ENCODE assay signal across 4 fruit fly cellular contexts in the genomic region with DNA sequence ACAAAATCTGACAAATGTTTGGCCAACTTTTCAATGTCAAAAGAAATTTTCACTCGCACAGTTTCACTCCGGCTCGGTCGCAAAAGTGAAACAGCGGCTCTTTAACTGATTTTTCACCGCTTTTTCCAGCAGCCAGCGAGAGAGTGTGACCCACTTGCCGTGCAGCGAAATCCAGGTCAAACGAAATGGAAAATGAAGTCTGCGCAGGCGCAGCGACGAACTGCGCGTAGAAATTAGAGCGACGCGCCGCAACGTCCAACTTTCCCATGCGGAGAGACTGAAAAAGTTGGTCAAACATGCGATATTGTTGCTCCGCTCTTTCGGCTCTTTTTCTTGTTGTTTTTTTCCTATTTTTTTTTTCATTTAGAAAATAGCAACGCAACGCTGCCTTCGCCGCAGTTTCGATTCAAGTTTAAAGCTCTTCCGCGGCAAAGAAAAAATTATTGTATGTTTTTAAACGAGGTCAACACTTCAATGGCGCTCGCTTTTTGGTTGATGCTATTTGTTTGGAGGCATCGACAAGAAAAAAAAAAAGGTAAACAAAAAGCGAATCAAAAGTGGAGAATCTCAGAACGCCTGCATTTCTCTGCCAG.
TF ChIP-seq lines count a peak whose summit lies in the region.

No protein-coding gene starts in this region.

- TF ChIP-seq CTCF in whole organism, embryonic (GFP tag; optimal IDR thresholded peaks at IDR 0.05; lab: Kevin White, UChicago) = no peak

TF ChIP-seq in whole organism, 6 proteins besides CTCF, POLR2A, EP300 and RAD21:
- TF ChIP-seq EcR (GFP tag; optimal IDR thresholded peaks at IDR 0.05; lab: Kevin White, UChicago) (no peak), pan (optimal IDR thresholded peaks at IDR 0.05; lab: Kevin White, UChicago) (peak; percentile 50)

TF ChIP-seq in whole organism, embryonic, 481 proteins besides CTCF, POLR2A, EP300 and RAD21:
- no peak for TF ChIP-seq CG6854 (GFP tag; optimal IDR thresholded peaks at IDR 0.05; lab: Kevin White, UChicago)
- no peak for TF ChIP-seq gro (GFP tag; optimal IDR thresholded peaks at IDR 0.05; lab: Kevin White, UChicago)
- TF ChIP-seq Ets65A (GFP tag; lab: Kevin White, UChicago) = peak; percentile 48
- no peak for TF ChIP-seq CG1529 (GFP tag; optimal IDR thresholded peaks at IDR 0.05; lab: Kevin White, UChicago)
- TF ChIP-seq al (GFP tag; IDR thresholded peaks at IDR 0.05; lab: Robert Waterston, UW) = no peak
- TF ChIP-seq chinmo (GFP tag; IDR thresholded peaks at IDR 0.05; lab: Robert Waterston, UW; ENCODE audit: partially characterized antibody) = 0 out of 4 replicates have a peak, but pooled peaks have one; percentile 19
- TF ChIP-seq Blimp-1 (GFP tag; optimal IDR thresholded peaks at IDR 0.05; lab: Kevin White, UChicago) = peak; percentile 96
- no peak for TF ChIP-seq repo (GFP tag; optimal IDR thresholded peaks at IDR 0.05; lab: Kevin White, UChicago)
- peak; percentile 1 for TF ChIP-seq ewg (GFP tag; optimal IDR thresholded peaks at IDR 0.05; lab: Kevin White, UChicago)
- TF ChIP-seq inv (GFP tag; IDR thresholded peaks at IDR 0.05; lab: Robert Waterston, UW; ENCODE audit: partially characterized antibody) = no peak
- TF ChIP-seq PHDP (tag; optimal IDR thresholded peaks at IDR 0.05; lab: Kevin White, UChicago) = no peak
- TF ChIP-seq Med (GFP tag; lab: Kevin White, UChicago) = peak; percentile 32
- peak; percentile 52 for TF ChIP-seq sqz (GFP tag; optimal IDR thresholded peaks at IDR 0.05; lab: Kevin White, UChicago)
- no peak for TF ChIP-seq CG13624 (GFP tag; optimal IDR thresholded peaks at IDR 0.05; lab: Kevin White, UChicago)
- TF ChIP-seq pzg (GFP tag; optimal IDR thresholded peaks at IDR 0.05; lab: Kevin White, UChicago) = no peak
- no peak for TF ChIP-seq Dbx (GFP tag; IDR thresholded peaks at IDR 0.05; lab: Robert Waterston, UW)
- no peak for TF ChIP-seq CG11456 (GFP tag; IDR thresholded peaks at IDR 0.05; lab: Robert Waterston, UW)
- peak; percentile 21 for TF ChIP-seq ftz-f1 (GFP tag; optimal IDR thresholded peaks at IDR 0.05; lab: Kevin White, UChicago)
- no peak for TF ChIP-seq Oli (tag; optimal IDR thresholded peaks at IDR 0.05; lab: Kevin White, UChicago)
- TF ChIP-seq ara (GFP tag; IDR thresholded peaks at IDR 0.05; lab: Robert Waterston, UW) = peak; percentile 26; the same call in 1 of the 2 replicates
- TF ChIP-seq seq (GFP tag; IDR thresholded peaks at IDR 0.05; lab: Robert Waterston, UW) = no peak
- no peak for TF ChIP-seq crp (GFP tag; optimal IDR thresholded peaks at IDR 0.05; lab: Kevin White, UChicago)
- TF ChIP-seq stwl (tag; optimal IDR thresholded peaks at IDR 0.05; lab: Kevin White, UChicago) = no peak
- TF ChIP-seq schlank (tag; optimal IDR thresholded peaks at IDR 0.05; lab: Kevin White, UChicago) = no peak
- no peak for TF ChIP-seq CG17361 (GFP tag; IDR thresholded peaks at IDR 0.05; lab: Robert Waterston, UW)
- peak; percentile 18 for TF ChIP-seq kni (GFP tag; optimal IDR thresholded peaks at IDR 0.05; lab: Kevin White, UChicago)
- TF ChIP-seq CG9437 (GFP tag; optimal IDR thresholded peaks at IDR 0.05; lab: Kevin White, UChicago) = no peak

TF ChIP-seq in whole organism, prepupa, 60 proteins besides CTCF, POLR2A, EP300 and RAD21:
- no peak for TF ChIP-seq dac (GFP tag; optimal IDR thresholded peaks at IDR 0.05; lab: Kevin White, UChicago)
- no peak for TF ChIP-seq cyc (GFP tag; optimal IDR thresholded peaks at IDR 0.05; lab: Kevin White, UChicago)
- TF ChIP-seq lz (GFP tag; optimal IDR thresholded peaks at IDR 0.05; lab: Kevin White, UChicago) = no peak
- TF ChIP-seq CG32006 (GFP tag; optimal IDR thresholded peaks at IDR 0.05; lab: Kevin White, UChicago) = peak; percentile 34
- no peak for TF ChIP-seq CG11902 (GFP tag; optimal IDR thresholded peaks at IDR 0.05; lab: Kevin White, UChicago)
- no peak for TF ChIP-seq Smox (GFP tag; optimal IDR thresholded peaks at IDR 0.05; lab: Kevin White, UChicago)
- no peak for TF ChIP-seq CG9139 (GFP tag; optimal IDR thresholded peaks at IDR 0.05; lab: Kevin White, UChicago)
- TF ChIP-seq CG34406 (GFP tag; optimal IDR thresholded peaks at IDR 0.05; lab: Kevin White, UChicago) = no peak
- no peak for TF ChIP-seq svp (GFP tag; lab: Kevin White, UChicago)
- TF ChIP-seq CG15336 (GFP tag; IDR thresholded peaks at IDR 0.05; lab: Robert Waterston, UW) = 0 out of 2 replicates have a peak, but pooled peaks have one; percentile 33
- no peak for TF ChIP-seq Met (GFP tag; optimal IDR thresholded peaks at IDR 0.05; lab: Kevin White, UChicago)
- no peak for TF ChIP-seq salr (GFP tag; optimal IDR thresholded peaks at IDR 0.05; lab: Kevin White, UChicago)
- TF ChIP-seq CG6276 (GFP tag; optimal IDR thresholded peaks at IDR 0.05; lab: Kevin White, UChicago) = no peak
- TF ChIP-seq CG6163 (GFP tag; IDR thresholded peaks at IDR 0.05; lab: Robert Waterston, UW) = 0 out of 3 replicates have a peak, but pooled peaks have one; percentile 23
- TF ChIP-seq CG10631 (GFP tag; optimal IDR thresholded peaks at IDR 0.05; lab: Kevin White, UChicago) = no peak
- no peak for TF ChIP-seq CG6854 (GFP tag; optimal IDR thresholded peaks at IDR 0.05; lab: Kevin White, UChicago)
- no peak for TF ChIP-seq CG3919 (GFP tag; optimal IDR thresholded peaks at IDR 0.05; lab: Kevin White, UChicago)
- no peak for TF ChIP-seq topi (GFP tag; optimal IDR thresholded peaks at IDR 0.05; lab: Kevin White, UChicago)
- TF ChIP-seq achi (GFP tag; optimal IDR thresholded peaks at IDR 0.05; lab: Kevin White, UChicago) = no peak
- no peak for TF ChIP-seq pdm3 (GFP tag; optimal IDR thresholded peaks at IDR 0.05; lab: Kevin White, UChicago)
- no peak for TF ChIP-seq ss (GFP tag; optimal IDR thresholded peaks at IDR 0.05; lab: Kevin White, UChicago)
- no peak for TF ChIP-seq acj6 (GFP tag; optimal IDR thresholded peaks at IDR 0.05; lab: Kevin White, UChicago)
- TF ChIP-seq Eip93F (GFP tag; optimal IDR thresholded peaks at IDR 0.05; lab: Kevin White, UChicago) = no peak
- TF ChIP-seq CG11762 (GFP tag; optimal IDR thresholded peaks at IDR 0.05; lab: Kevin White, UChicago; ENCODE audit: insufficient read depth) = no peak
TF ChIP-seq in whole organism, prepupa: peak in this region for 3.

TF ChIP-seq in whole organism, wandering third instar larva, 38 proteins besides CTCF, POLR2A, EP300 and RAD21:
- TF ChIP-seq lola (GFP tag; optimal IDR thresholded peaks at IDR 0.05; lab: Kevin White, UChicago) = no peak
- TF ChIP-seq br (GFP tag; optimal IDR thresholded peaks at IDR 0.05; lab: Kevin White, UChicago) = no peak
- TF ChIP-seq foxo (GFP tag; optimal IDR thresholded peaks at IDR 0.05; lab: Kevin White, UChicago) = no peak
- no peak for TF ChIP-seq HLH106 (tag; optimal IDR thresholded peaks at IDR 0.05; lab: Kevin White, UChicago)
- TF ChIP-seq brk (GFP tag; optimal IDR thresholded peaks at IDR 0.05; lab: Kevin White, UChicago) = peak; percentile 5
